Worm (Caenorhabditis elegans): ENCODE data around the gene irld-19.

The irld-19 gene

ce11 chrIII:12784854-12785253, 20.7 kb upstream of the irld-19 start, which contains the start of gene lgc-37:
Gene lgc-37, plus strand, starts transcription at chrIII:12785154.
- TF ChIP-seq ref-1 (GFP tag; conservative IDR thresholded peaks at IDR 0.05) = no peak

ce11 chrIII:12783878-12784277, 19.7 kb upstream of the irld-19 start:
- TF ChIP-seq klf-2 (GFP tag; conservative IDR thresholded peaks at IDR 0.05) (no peak), med-1 (GFP tag; optimal IDR thresholded peaks at IDR 0.05; ENCODE audit: insufficient read depth) (no peak), tab-1 (GFP tag; IDR thresholded peaks at IDR 0.05) (no peak), T22C8.4 (GFP tag; IDR thresholded peaks at IDR 0.05) (no peak), ztf-29 (GFP tag; IDR thresholded peaks at IDR 0.05) (no peak), ztf-23 (GFP tag; IDR thresholded peaks at IDR 0.05) (no peak), flt-1 (GFP tag; IDR thresholded peaks at IDR 0.05) (no peak), ref-1 (GFP tag; conservative IDR thresholded peaks at IDR 0.05) (no peak), cog-1 (tag; optimal IDR thresholded peaks at IDR 0.05) (no peak)

- TF ChIP-seq cog-1 (tag; optimal IDR thresholded peaks at IDR 0.05) = no peak
- no peak for TF ChIP-seq T22C8.4 (GFP tag; IDR thresholded peaks at IDR 0.05)
- no peak for TF ChIP-seq flt-1 (GFP tag; IDR thresholded peaks at IDR 0.05)
- TF ChIP-seq med-1 (GFP tag; optimal IDR thresholded peaks at IDR 0.05; ENCODE audit: insufficient read depth) = no peak
- TF ChIP-seq ztf-23 (GFP tag; IDR thresholded peaks at IDR 0.05) = no peak
Measured at ce11 chrIII:12779676-12780337, 15.7 kb upstream of the irld-19 start, which contains the start of gene gab-1. Gene gab-1, minus strand, starts transcription at chrIII:12779726.

- TF ChIP-seq ref-1 (GFP tag; conservative IDR thresholded peaks at IDR 0.05) (no peak), ztf-23 (GFP tag; IDR thresholded peaks at IDR 0.05) (no peak), klf-2 (GFP tag; conservative IDR thresholded peaks at IDR 0.05) (no peak), cog-1 (tag; optimal IDR thresholded peaks at IDR 0.05) (no peak), tab-1 (GFP tag; IDR thresholded peaks at IDR 0.05) (no peak), flt-1 (GFP tag; IDR thresholded peaks at IDR 0.05) (no peak), T22C8.4 (GFP tag; IDR thresholded peaks at IDR 0.05) (no peak), med-1 (GFP tag; optimal IDR thresholded peaks at IDR 0.05; ENCODE audit: insufficient read depth) (no peak), ztf-29 (GFP tag; IDR thresholded peaks at IDR 0.05) (no peak)
Measured at ce11 chrIII:12773753-12774152, 9.6 kb upstream of the irld-19 start.

DNA sequence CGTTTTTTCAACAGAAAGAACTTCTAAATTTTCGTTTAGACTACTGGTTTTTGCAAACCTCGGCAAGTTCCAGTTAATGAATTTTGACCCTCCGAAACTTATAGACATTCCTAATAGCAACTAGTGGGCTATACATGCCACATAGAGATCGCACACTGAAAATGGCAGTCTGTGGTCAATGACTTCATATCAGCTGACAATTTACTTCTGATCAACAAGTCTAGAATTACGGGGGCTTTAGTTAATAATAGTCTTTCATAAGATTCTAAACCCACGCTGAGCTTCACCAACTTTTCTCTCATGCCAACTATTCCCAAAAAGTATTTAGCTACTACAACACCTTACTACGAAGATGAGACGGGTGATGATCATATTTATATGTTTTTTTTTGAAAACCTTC, 6.8 kb downstream of the irld-19 start, which contains the start of gene srw-9:
Gene srw-9 (plus strand): TSS at position 301 of the 400 bp plus-strand sequence.
- TF ChIP-seq cog-1 (tag; optimal IDR thresholded peaks at IDR 0.05) = no peak
- no peak for TF ChIP-seq T22C8.4 (GFP tag; IDR thresholded peaks at IDR 0.05)
- no peak for TF ChIP-seq flt-1 (GFP tag; IDR thresholded peaks at IDR 0.05)
- no peak for TF ChIP-seq klf-2 (GFP tag; conservative IDR thresholded peaks at IDR 0.05)
- TF ChIP-seq med-1 (GFP tag; optimal IDR thresholded peaks at IDR 0.05; ENCODE audit: insufficient read depth) = no peak
- no peak for TF ChIP-seq ztf-23 (GFP tag; IDR thresholded peaks at IDR 0.05)
- no peak for TF ChIP-seq ref-1 (GFP tag; conservative IDR thresholded peaks at IDR 0.05)
- TF ChIP-seq tab-1 (GFP tag; IDR thresholded peaks at IDR 0.05) = no peak
- TF ChIP-seq ztf-29 (GFP tag; IDR thresholded peaks at IDR 0.05) = no peak

- TF ChIP-seq flt-1 (GFP tag; IDR thresholded peaks at IDR 0.05) (no peak), ztf-29 (GFP tag; IDR thresholded peaks at IDR 0.05) (no peak), cog-1 (tag; optimal IDR thresholded peaks at IDR 0.05) (no peak), med-1 (GFP tag; optimal IDR thresholded peaks at IDR 0.05; ENCODE audit: insufficient read depth) (no peak)
Measured at ce11 chrIII:12755048-12755447, 9.1 kb downstream of the irld-19 start, which contains the start of gene srw-10. Gene srw-10, plus strand, starts transcription at chrIII:12755348.

ce11 chrIII:12750831-12751230, 13.3 kb downstream of the irld-19 start, which contains the start of the genes irld-60 and irld-20:
Gene irld-60, minus strand, starts transcription at chrIII:12750931.
Gene irld-20, plus strand, starts transcription at chrIII:12751109.
- TF ChIP-seq klf-2 (GFP tag; conservative IDR thresholded peaks at IDR 0.05) = no peak
- no peak for TF ChIP-seq T22C8.4 (GFP tag; IDR thresholded peaks at IDR 0.05)
- TF ChIP-seq ref-1 (GFP tag; conservative IDR thresholded peaks at IDR 0.05) = no peak
- TF ChIP-seq ztf-29 (GFP tag; IDR thresholded peaks at IDR 0.05) = no peak
- TF ChIP-seq med-1 (GFP tag; optimal IDR thresholded peaks at IDR 0.05; ENCODE audit: insufficient read depth) = no peak
- no peak for TF ChIP-seq tab-1 (GFP tag; IDR thresholded peaks at IDR 0.05)
- no peak for TF ChIP-seq ztf-23 (GFP tag; IDR thresholded peaks at IDR 0.05)
- no peak for TF ChIP-seq cog-1 (tag; optimal IDR thresholded peaks at IDR 0.05)
- TF ChIP-seq flt-1 (GFP tag; IDR thresholded peaks at IDR 0.05) = no peak

DNA sequence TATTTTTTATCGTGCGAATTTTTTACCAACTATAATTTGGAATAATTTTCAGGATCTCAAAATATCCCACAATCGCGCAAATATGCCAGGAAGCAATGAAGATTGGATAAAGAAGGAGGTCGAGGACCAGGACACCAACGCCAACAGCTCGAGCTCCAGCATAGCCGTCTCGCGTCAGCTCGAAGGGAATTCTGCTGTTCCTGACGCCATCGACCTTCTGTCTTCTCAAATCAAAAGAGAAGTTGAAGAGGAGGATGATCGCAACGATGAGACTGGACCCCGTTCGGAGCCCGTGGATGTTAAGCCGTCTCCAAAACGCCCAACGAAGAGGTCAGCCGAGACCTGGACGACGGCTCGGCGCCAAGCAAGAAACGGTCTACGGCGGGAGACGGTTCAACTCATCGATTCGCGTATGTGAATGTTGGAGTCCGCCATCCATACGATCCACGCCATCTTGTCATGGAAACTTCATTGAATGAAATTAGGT, 17.7 kb downstream of the irld-19 start, which contains the start of gene Y111B2A.21:
Gene Y111B2A.21 (plus strand): TSS at position 51 of the 487 bp plus-strand sequence.
- TF ChIP-seq ztf-23 (GFP tag; IDR thresholded peaks at IDR 0.05) = no peak
- TF ChIP-seq flt-1 (GFP tag; IDR thresholded peaks at IDR 0.05) = no peak
- TF ChIP-seq cog-1 (tag; optimal IDR thresholded peaks at IDR 0.05) = no peak
- no peak for TF ChIP-seq tab-1 (GFP tag; IDR thresholded peaks at IDR 0.05)
- no peak for TF ChIP-seq med-1 (GFP tag; optimal IDR thresholded peaks at IDR 0.05; ENCODE audit: insufficient read depth)
- TF ChIP-seq klf-2 (GFP tag; conservative IDR thresholded peaks at IDR 0.05) = no peak
- no peak for TF ChIP-seq T22C8.4 (GFP tag; IDR thresholded peaks at IDR 0.05)
- no peak for TF ChIP-seq ref-1 (GFP tag; conservative IDR thresholded peaks at IDR 0.05)
- no peak for TF ChIP-seq ztf-29 (GFP tag; IDR thresholded peaks at IDR 0.05)

- TF ChIP-seq klf-2 (GFP tag; conservative IDR thresholded peaks at IDR 0.05) (no peak), T22C8.4 (GFP tag; IDR thresholded peaks at IDR 0.05) (no peak), tab-1 (GFP tag; IDR thresholded peaks at IDR 0.05) (no peak), med-1 (GFP tag; optimal IDR thresholded peaks at IDR 0.05; ENCODE audit: insufficient read depth) (no peak), flt-1 (GFP tag; IDR thresholded peaks at IDR 0.05) (no peak), ztf-23 (GFP tag; IDR thresholded peaks at IDR 0.05) (no peak), ztf-29 (GFP tag; IDR thresholded peaks at IDR 0.05) (no peak), cog-1 (tag; optimal IDR thresholded peaks at IDR 0.05) (no peak), ref-1 (GFP tag; conservative IDR thresholded peaks at IDR 0.05) (no peak)
Measured at ce11 chrIII:12743515-12743914, 20.6 kb downstream of the irld-19 start.

- no peak for TF ChIP-seq ztf-23 (GFP tag; IDR thresholded peaks at IDR 0.05)
- TF ChIP-seq T22C8.4 (GFP tag; IDR thresholded peaks at IDR 0.05) = no peak
- TF ChIP-seq med-1 (GFP tag; optimal IDR thresholded peaks at IDR 0.05; ENCODE audit: insufficient read depth) = no peak
- no peak for TF ChIP-seq klf-2 (GFP tag; conservative IDR thresholded peaks at IDR 0.05)
- TF ChIP-seq ztf-29 (GFP tag; IDR thresholded peaks at IDR 0.05) = no peak
- TF ChIP-seq tab-1 (GFP tag; IDR thresholded peaks at IDR 0.05) = no peak
- TF ChIP-seq cog-1 (tag; optimal IDR thresholded peaks at IDR 0.05) = no peak
- no peak for TF ChIP-seq flt-1 (GFP tag; IDR thresholded peaks at IDR 0.05)
Measured at ce11 chrIII:12740313-12740712, 23.8 kb downstream of the irld-19 start.

Data from whole organism, midembryonic.